Fruit fly (Drosophila melanogaster): ENCODE results near the gene CG3288.
A peak's percentile ranks its signal among the peaks of the same experiment; 100 is the strongest.

The CG3288 gene

dm6 chr3L:20809088-20809999, 26.6 kb upstream of the CG3288 start, which contains the start of the genes CG3634 and HIPP1 (continued):
- TF ChIP-seq CG4617 (GFP tag; optimal IDR thresholded peaks at IDR 0.05; ENCODE audit: borderline replicate concordance), result peak; percentile 71
- peak; percentile 76 for TF ChIP-seq Nf-YC (tag; optimal IDR thresholded peaks at IDR 0.05)
- TF ChIP-seq CG34224 (GFP tag; IDR thresholded peaks at IDR 0.05; ENCODE audit: partially characterized antibody), result peak; percentile 73
- TF ChIP-seq gfzf (GFP tag; optimal IDR thresholded peaks at IDR 0.05), result peak; percentile 83
- TF ChIP-seq lola (GFP tag; optimal IDR thresholded peaks at IDR 0.05), result peak in 1 of 3 experiments; percentile 28
- TF ChIP-seq Lhr (GFP tag; optimal IDR thresholded peaks at IDR 0.05), result peak; percentile 51
- TF ChIP-seq Ets65A (GFP tag), result peak; percentile 85
- peak; percentile 5; the same call in 1 of the 2 replicates for TF ChIP-seq CG3847 (GFP tag; IDR thresholded peaks at IDR 0.05)
- TF ChIP-seq CG30403 (GFP tag; optimal IDR thresholded peaks at IDR 0.05), result peak; percentile 34
- peak; percentile 57 for TF ChIP-seq CG10267 (tag; optimal IDR thresholded peaks at IDR 0.05)
- peak; percentile 75 for TF ChIP-seq Scr (GFP tag; IDR thresholded peaks at IDR 0.05; ENCODE audit: partially characterized antibody)
- no peak for TF ChIP-seq Ptx1 (GFP tag; IDR thresholded peaks at IDR 0.05)
- peak; percentile 37 for TF ChIP-seq Max (GFP tag; optimal IDR thresholded peaks at IDR 0.05)
- peak; percentile 75 for TF ChIP-seq CG13287 (GFP tag; IDR thresholded peaks at IDR 0.05; ENCODE audit: partially characterized antibody)
- peak; percentile 10 for TF ChIP-seq CG13775 (GFP tag; optimal IDR thresholded peaks at IDR 0.05)
- no peak for TF ChIP-seq CG4360 (GFP tag; IDR thresholded peaks at IDR 0.05)
- TF ChIP-seq hbn (GFP tag; IDR thresholded peaks at IDR 0.05; ENCODE audit: partially characterized antibody), result peak; percentile 59
- peak; percentile 75 for TF ChIP-seq CG14710 (tag; optimal IDR thresholded peaks at IDR 0.05)
- peak; percentile 35 for TF ChIP-seq Dp (GFP tag; optimal IDR thresholded peaks at IDR 0.05)
- TF ChIP-seq sna (GFP tag; IDR thresholded peaks at IDR 0.05; ENCODE audit: partially characterized antibody), result peak; percentile 44; the same call in 1 of the 2 replicates
- no peak for TF ChIP-seq CG13624 (GFP tag; optimal IDR thresholded peaks at IDR 0.05)
- no peak for TF ChIP-seq CG34376 (GFP tag; optimal IDR thresholded peaks at IDR 0.05)
- no peak for TF ChIP-seq CG18764 (GFP tag; optimal IDR thresholded peaks at IDR 0.05)
- peak; percentile 69; the same call in 1 of the 2 replicates for TF ChIP-seq unc-4 (GFP tag; IDR thresholded peaks at IDR 0.05; ENCODE audit: partially characterized antibody)
- TF ChIP-seq Ets97D (GFP tag; optimal IDR thresholded peaks at IDR 0.05), result peak; percentile 45
- peak; percentile 71 for TF ChIP-seq CG2116 (GFP tag; optimal IDR thresholded peaks at IDR 0.05)
- peak; percentile 39 for TF ChIP-seq CG12104 (GFP tag; optimal IDR thresholded peaks at IDR 0.05)
- no peak for TF ChIP-seq CG3281 (GFP tag; optimal IDR thresholded peaks at IDR 0.05)
- peak; percentile 60 for TF ChIP-seq pzg (GFP tag; optimal IDR thresholded peaks at IDR 0.05)
- TF ChIP-seq E2f2 (GFP tag; IDR thresholded peaks at IDR 0.05), result peak; percentile 50; the same call in 1 of the 2 replicates
- TF ChIP-seq mld (GFP tag; IDR thresholded peaks at IDR 0.05; ENCODE audit: partially characterized antibody), result 0 out of 3 replicates have a peak, but pooled peaks have one; percentile 7
- TF ChIP-seq CG10462 (GFP tag; optimal IDR thresholded peaks at IDR 0.05), result no peak
- no peak for TF ChIP-seq lilli (GFP tag; optimal IDR thresholded peaks at IDR 0.05)
- TF ChIP-seq PHDP (tag; optimal IDR thresholded peaks at IDR 0.05), result no peak
- peak; percentile 84 for TF ChIP-seq row (GFP tag; IDR thresholded peaks at IDR 0.05)
- no peak for TF ChIP-seq corto (GFP tag; optimal IDR thresholded peaks at IDR 0.05)
- TF ChIP-seq disco-r (GFP tag; optimal IDR thresholded peaks at IDR 0.05), result no peak
- TF ChIP-seq Mad (GFP tag; optimal IDR thresholded peaks at IDR 0.05), result no peak
- no peak for TF ChIP-seq CG6254 (GFP tag; optimal IDR thresholded peaks at IDR 0.05)
- peak; percentile 84 for TF ChIP-seq BEAF-32 (GFP tag; optimal IDR thresholded peaks at IDR 0.05)
- TF ChIP-seq Six4 (GFP tag; optimal IDR thresholded peaks at IDR 0.05), result no peak
- peak; percentile 94 for TF ChIP-seq MBD-R2 (GFP tag; IDR thresholded peaks at IDR 0.05)
- TF ChIP-seq ken (GFP tag; IDR thresholded peaks at IDR 0.05), result no peak
- TF ChIP-seq bbx (GFP tag; IDR thresholded peaks at IDR 0.05; ENCODE audit: partially characterized antibody), result peak; percentile 44
- TF ChIP-seq amos (GFP tag; IDR thresholded peaks at IDR 0.05; ENCODE audit: partially characterized antibody), result peak; percentile 70
- TF ChIP-seq vnd (GFP tag; IDR thresholded peaks at IDR 0.05; ENCODE audit: partially characterized antibody), result peak; percentile 68; the same call in 2 of the 3 replicates
